Worm (Caenorhabditis elegans) whole organism, L2 larva: ENCODE data around the gene F41G3.6.

Experiments used
- F13H6.1 ChIP-seq: sonication (generic microtip); optimal IDR thresholded peaks from 2 replicates; lab custom pipeline; 2016; ENCODE audit warnings: missing genetic modification characterization, missing compliant biosample characterization
- R02D3.7 ChIP-seq: fragments of 150-350 bp; optimal IDR thresholded peaks from 2 replicates; lab custom pipeline; 2014; ENCODE audit warnings: missing biosample characterization, missing genetic modification characterization
- ceh-16 ChIP-seq: fragments of 150-350 bp; optimal IDR thresholded peaks from 2 replicates; lab custom pipeline; 2014; ENCODE audit warnings: missing biosample characterization, missing genetic modification characterization
- elt-3 ChIP-seq: sonication (generic microtip); optimal IDR thresholded peaks from 2 replicates; lab custom pipeline; 2017; ENCODE audit warnings: missing biosample characterization, missing genetic modification characterization
- fos-1 ChIP-seq: fragments of 150-350 bp; optimal IDR thresholded peaks from 2 replicates; lab custom pipeline; 2014; ENCODE audit warnings: missing biosample characterization, missing genetic modification characterization
- lin-11 ChIP-seq: fragments of 150-350 bp; sonication (generic microtip); optimal IDR thresholded peaks from 2 replicates; lab custom pipeline; 2014; ENCODE audit warnings: missing biosample characterization, missing genetic modification characterization, inconsistent platforms, mixed read lengths
- nhr-11 ChIP-seq: fragments of 150-350 bp; optimal IDR thresholded peaks from 2 replicates; lab custom pipeline; 2014; ENCODE audit warnings: missing biosample characterization, missing genetic modification characterization
- sem-4 ChIP-seq: fragments of 150-350 bp; optimal IDR thresholded peaks from 2 replicates; lab custom pipeline; 2014; ENCODE audit warnings: missing biosample characterization, missing genetic modification reagents, missing genetic modification characterization
- zag-1 ChIP-seq: fragments of 150-350 bp; optimal IDR thresholded peaks from 2 replicates; lab custom pipeline; 2014; ENCODE audit warnings: missing biosample characterization, missing genetic modification characterization

DNA sequence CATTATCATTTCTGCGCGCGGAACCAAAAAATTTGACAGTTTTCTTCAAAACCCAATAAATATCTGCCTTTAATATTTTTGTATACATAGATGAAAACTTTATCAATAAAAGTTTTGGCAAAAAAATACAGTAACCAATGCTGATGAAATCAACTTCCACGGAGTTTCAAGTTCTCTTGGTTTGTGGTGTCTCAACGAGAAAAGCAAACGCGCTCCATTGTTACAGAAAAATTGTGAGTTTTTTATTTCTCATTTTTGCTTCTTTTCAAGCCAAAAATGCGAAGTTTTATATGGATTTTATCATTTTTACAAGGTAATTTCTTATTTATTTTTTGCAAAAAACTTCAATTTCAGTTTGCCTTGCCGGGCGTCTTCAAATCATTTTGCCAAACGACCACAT, 8.0 kb upstream of the F41G3.6 start, which contains the start of gene T14B4.3:
- no peak for TF ChIP-seq zag-1
- TF ChIP-seq lin-11 (tag; lab: Kevin White, UChicago) = no peak
- TF ChIP-seq sem-4 (tag; lab: Kevin White, UChicago) = no peak
- peak; percentile 50 for TF ChIP-seq F13H6.1 (tag; lab: Kevin White, UChicago)
- no peak for TF ChIP-seq nhr-11 (tag; lab: Kevin White, UChicago)
- TF ChIP-seq ceh-16 = no peak
- peak; percentile 29 for TF ChIP-seq fos-1 (tag; lab: Kevin White, UChicago)
- no peak for TF ChIP-seq R02D3.7 (tag; lab: Kevin White, UChicago)
- no peak for TF ChIP-seq elt-3 (tag; lab: Kevin White, UChicago)
